3 worm cellular contexts compared by ENCODE assay signal in genomic region chrV:9771970-9772369, ce11.
TF ChIP-seq lines count a peak whose summit lies in the region.

Gene F46B6.2, plus strand, starts transcription at chrV:9772285.

TF ChIP-seq in whole organism, L1 larva, 84 proteins besides CTCF, POLR2A, EP300 and RAD21:
- TF ChIP-seq ces-1 (GFP tag; optimal IDR thresholded peaks at IDR 0.05; lab: Kevin White, UChicago) (peak; percentile 99), tlp-1 (tag; optimal IDR thresholded peaks at IDR 0.05; lab: Kevin White, UChicago) (no peak), fos-1 (tag; optimal IDR thresholded peaks at IDR 0.05; lab: Kevin White, UChicago) (no peak), hlh-4 (tag; optimal IDR thresholded peaks at IDR 0.05; lab: Kevin White, UChicago) (no peak), fkh-10 (GFP tag; optimal IDR thresholded peaks at IDR 0.05; lab: Kevin White, UChicago) (peak; percentile 56), nhr-20 (tag; optimal IDR thresholded peaks at IDR 0.05; lab: Kevin White, UChicago) (no peak), lin-15B (tag; optimal IDR thresholded peaks at IDR 0.05; lab: Kevin White, UChicago) (no peak)

TF ChIP-seq in whole organism, L4 larva, 104 proteins besides CTCF, POLR2A, EP300 and RAD21:
- TF ChIP-seq daf-19 (GFP tag; conservative IDR thresholded peaks at IDR 0.05; lab: Robert Waterston, UW) (no peak), ctbp-1 (GFP tag; IDR thresholded peaks at IDR 0.05; lab: Robert Waterston, UW) (0 out of 2 replicates have a peak, but pooled peaks have one; percentile 40)

TF ChIP-seq in whole organism, mixed stage, embryonic, 35 proteins besides CTCF, POLR2A, EP300 and RAD21:
- no peak for TF ChIP-seq cnd-1 (tag; optimal IDR thresholded peaks at IDR 0.05; lab: Kevin White, UChicago)
- peak; percentile 99 for TF ChIP-seq ces-1 (GFP tag; optimal IDR thresholded peaks at IDR 0.05; lab: Kevin White, UChicago)

Comparison
In these comparisons a context has a peak if more than half of its experiments do, and no peak if none do; other contexts are left out.
1. Of the 29 proteins assayed by ChIP-seq in both whole organism, L4 larva and whole organism, L1 larva: peak only in whole organism, L4 larva: none; only in whole organism, L1 larva: ces-1 and fkh-10; in both: none; in neither: 27.